Fruit fly (Drosophila melanogaster) whole organism, embryonic: Measurements from ENCODE around the gene MED25.

Source experiments
- Asciz ChIP-seq: fragments of 200-800 bp; sonication (Bioruptor generic); optimal IDR thresholded peaks from 2 replicates; lab custom pipeline; 2017; ENCODE audit warnings: missing biosample characterization, mild to moderate bottlenecking, missing genetic modification characterization, missing genetic modification reagents
- Bgb ChIP-seq: fragments of 200-800 bp; sonication (Bioruptor generic); IDR thresholded peaks from 2 replicates; pipeline ENCODE4 v1.3.6; 2022; ENCODE audit warnings: missing biosample characterization, missing genetic modification characterization; ENCODE audit not compliant: partially characterized antibody
- CG10209 ChIP-seq: fragments of 200-800 bp; sonication (Bioruptor generic); optimal IDR thresholded peaks from 3 replicates; lab custom pipeline; 2017; ENCODE audit warnings: missing biosample characterization, mild to moderate bottlenecking, missing genetic modification characterization, missing genetic modification reagents
- CG10654 ChIP-seq: fragments of 200-800 bp; sonication (Bioruptor generic); optimal IDR thresholded peaks from 2 replicates; lab custom pipeline; 2016; ENCODE audit warnings: missing biosample characterization, missing genetic modification characterization
- CG11093 ChIP-seq: fragments of 200-800 bp; sonication (Bioruptor generic); IDR thresholded peaks from 3 replicates; pipeline ENCODE4 v1.3.6; 2022; ENCODE audit warnings: missing biosample characterization, missing genetic modification characterization
- CG11398 ChIP-seq: fragments of 200-800 bp; sonication (Bioruptor generic); optimal IDR thresholded peaks from 2 replicates; lab custom pipeline; 2016; ENCODE audit warnings: missing biosample characterization, missing genetic modification characterization
- CG15011 ChIP-seq: fragments of 200-800 bp; sonication (Bioruptor generic); optimal IDR thresholded peaks from 3 replicates; lab custom pipeline; 2018; ENCODE audit warnings: missing biosample characterization, mild to moderate bottlenecking, missing genetic modification characterization
- CG16815 ChIP-seq: fragments of 200-800 bp; sonication (Bioruptor generic); optimal IDR thresholded peaks from 3 replicates; lab custom pipeline; 2017; ENCODE audit warnings: missing biosample characterization, mild to moderate bottlenecking, missing genetic modification characterization
- CG17912 ChIP-seq: fragments of 200-800 bp; sonication (Bioruptor generic); optimal IDR thresholded peaks from 2 replicates; lab custom pipeline; 2018; ENCODE audit warnings: missing biosample characterization, mild to moderate bottlenecking, missing genetic modification characterization
- CG18599 ChIP-seq: fragments of 200-800 bp; sonication (Bioruptor generic); optimal IDR thresholded peaks from 3 replicates; lab custom pipeline; 2017; ENCODE audit warnings: missing biosample characterization, missing genetic modification characterization, mild to moderate bottlenecking, moderate library complexity, missing genetic modification reagents
- CG2202 ChIP-seq: fragments of 200-800 bp; sonication (Bioruptor generic); optimal IDR thresholded peaks from 2 replicates; lab custom pipeline; 2018; ENCODE audit warnings: missing biosample characterization, mild to moderate bottlenecking, missing genetic modification characterization
- CG2678 ChIP-seq: fragments of 200-800 bp; sonication (Bioruptor generic); optimal IDR thresholded peaks from 3 replicates; lab custom pipeline; 2019; ENCODE audit warnings: missing biosample characterization, mild to moderate bottlenecking, missing genetic modification characterization, moderate library complexity
- CG4360 ChIP-seq: fragments of 200-800 bp; sonication (Bioruptor generic); IDR thresholded peaks from 2 replicates; pipeline ENCODE4 v1.3.6; 2022; ENCODE audit warnings: missing biosample characterization, missing genetic modification characterization
- CG4404 ChIP-seq: fragments of 200-800 bp; sonication (Bioruptor generic); IDR thresholded peaks from 2 replicates; pipeline ENCODE4 v1.3.6; 2022; ENCODE audit warnings: missing biosample characterization, missing genetic modification characterization
- CG4707 ChIP-seq: fragments of 200-800 bp; sonication (Bioruptor generic); optimal IDR thresholded peaks from 2 replicates; lab custom pipeline; 2018; ENCODE audit warnings: missing biosample characterization, mild to moderate bottlenecking, missing genetic modification characterization, moderate library complexity
- CG6254 ChIP-seq: fragments of 200-800 bp; sonication (Bioruptor generic); optimal IDR thresholded peaks from 3 replicates; lab custom pipeline; 2017; ENCODE audit warnings: mild to moderate bottlenecking, missing biosample characterization, missing genetic modification reagents, missing genetic modification characterization
- CG6791 ChIP-seq: fragments of 200-800 bp; sonication (Bioruptor generic); IDR thresholded peaks from 3 replicates; pipeline ENCODE4 v1.3.6; 2022; ENCODE audit warnings: missing biosample characterization, missing genetic modification characterization; ENCODE audit not compliant: partially characterized antibody
- CG9876 ChIP-seq: fragments of 200-800 bp; sonication (Bioruptor generic); optimal IDR thresholded peaks from 2 replicates; lab custom pipeline; 2016; ENCODE audit warnings: missing biosample characterization, missing genetic modification characterization
- CHES-1-like ChIP-seq: fragments of 200-800 bp; sonication (Bioruptor generic); optimal IDR thresholded peaks from 2 replicates; lab custom pipeline; 2016; ENCODE audit warnings: missing biosample characterization, missing genetic modification characterization
- Hey ChIP-seq: fragments of 200-800 bp; sonication (Bioruptor generic); optimal IDR thresholded peaks from 3 replicates; lab custom pipeline; 2018; ENCODE audit warnings: missing biosample characterization, mild to moderate bottlenecking, missing genetic modification characterization
- HmgZ ChIP-seq: fragments of 200-800 bp; sonication (Bioruptor generic); optimal IDR thresholded peaks from 2 replicates; lab custom pipeline; 2018; ENCODE audit warnings: missing biosample characterization, mild to moderate bottlenecking, missing genetic modification characterization
- Med ChIP-seq: fragments of 200-800 bp; sonication (Bioruptor generic); peaks from one replicate; lab custom pipeline; 2016; ENCODE audit warnings: missing biosample characterization, missing genetic modification characterization, mild to moderate bottlenecking, inconsistent platforms, moderate library complexity
- Opbp ChIP-seq: fragments of 200-800 bp; sonication (Bioruptor generic); IDR thresholded peaks from 3 replicates; pipeline ENCODE4 v1.3.6; 2022; ENCODE audit warnings: missing biosample characterization, missing genetic modification characterization; ENCODE audit not compliant: partially characterized antibody
- Ssrp ChIP-seq: fragments of 200-800 bp; sonication (Bioruptor generic); optimal IDR thresholded peaks from 2 replicates; lab custom pipeline; 2018; ENCODE audit warnings: missing biosample characterization, mild to moderate bottlenecking, missing genetic modification characterization, moderate library complexity
- YL-1 ChIP-seq: fragments of 200-800 bp; sonication (Bioruptor generic); optimal IDR thresholded peaks from 3 replicates; lab custom pipeline; 2017; ENCODE audit warnings: missing biosample characterization, mild to moderate bottlenecking, missing genetic modification characterization
- ase ChIP-seq: fragments of 200-800 bp; sonication (Bioruptor generic); IDR thresholded peaks from 3 replicates; pipeline ENCODE4 v1.3.6; 2022; ENCODE audit warnings: missing biosample characterization, missing genetic modification characterization
- bsh ChIP-seq, 2 experiments: fragments of 200-800 bp; sonication (Bioruptor generic); optimal IDR thresholded peaks; 2 replicates each; lab custom pipeline; 2017 to 2018; ENCODE audit warnings: mild to moderate bottlenecking in 2 of 2, missing biosample characterization in 2 of 2, missing genetic modification characterization in 2 of 2, moderate library complexity in 1 of 2
- cas ChIP-seq: fragments of 200-800 bp; sonication (Bioruptor generic); IDR thresholded peaks from 2 replicates; pipeline ENCODE4 v1.3.6; 2022; ENCODE audit warnings: missing biosample characterization, missing genetic modification characterization
- crc ChIP-seq: fragments of 200-800 bp; sonication (Bioruptor generic); optimal IDR thresholded peaks from 2 replicates; lab custom pipeline; 2016; ENCODE audit warnings: missing biosample characterization, missing genetic modification characterization
- dmrt11E ChIP-seq: fragments of 200-800 bp; sonication (Bioruptor generic); optimal IDR thresholded peaks from 3 replicates; lab custom pipeline; 2018; ENCODE audit warnings: missing biosample characterization, mild to moderate bottlenecking, missing genetic modification characterization, moderate library complexity
- fd64A ChIP-seq: fragments of 200-800 bp; sonication (Bioruptor generic); optimal IDR thresholded peaks from 3 replicates; lab custom pipeline; 2018; ENCODE audit warnings: missing biosample characterization, mild to moderate bottlenecking, missing genetic modification characterization
- hkb ChIP-seq, 2 experiments: fragments of 200-800 bp in 1 of 2; fragments of >200 bp in 1 of 2; sonication (Bioruptor generic) in 1 of 2; IDR thresholded peaks in 1 of 2; optimal IDR thresholded peaks in 1 of 2; 2 replicates each; pipeline versions ENCODE4 v1.3.6 to Lab custom; 2017 to 2022; ENCODE audit warnings: missing biosample characterization in 1 of 2, missing genetic modification characterization in 1 of 2
- inv ChIP-seq: fragments of 200-800 bp; sonication (Bioruptor generic); IDR thresholded peaks from 2 replicates; pipeline ENCODE4 v1.3.6; 2022; ENCODE audit warnings: missing biosample characterization, missing genetic modification characterization; ENCODE audit not compliant: partially characterized antibody
- jumu ChIP-seq: fragments of 200-800 bp; sonication (Bioruptor generic); optimal IDR thresholded peaks from 3 replicates; lab custom pipeline; 2016; ENCODE audit warnings: missing biosample characterization, missing genetic modification characterization
- klu ChIP-seq: fragments of 200-800 bp; sonication (Bioruptor generic); IDR thresholded peaks from 2 replicates; pipeline ENCODE4 v1.3.6; 2022; ENCODE audit warnings: missing biosample characterization, missing genetic modification characterization
- lola ChIP-seq, 3 experiments: fragments of >200 bp in 2 of 3; fragments of 200-800 bp in 1 of 3; sonication (Bioruptor generic) in 1 of 3; optimal IDR thresholded peaks; 2 replicates each; lab custom pipeline; 2017 to 2019; ENCODE audit warnings: missing biosample characterization in 3 of 3, missing genetic modification characterization in 3 of 3, mild to moderate bottlenecking in 1 of 3, moderate library complexity in 1 of 3
- lov ChIP-seq, 2 experiments: fragments of 200-800 bp in 1 of 2; fragments of >200 bp in 1 of 2; sonication (Bioruptor generic) in 1 of 2; IDR thresholded peaks in 1 of 2; optimal IDR thresholded peaks in 1 of 2; 2 replicates in 1 of 2; 3 replicates in 1 of 2; pipeline versions ENCODE4 v1.3.6 to Lab custom; 2017 to 2022; ENCODE audit warnings: missing biosample characterization in 1 of 2, missing genetic modification characterization in 1 of 2
- nmo ChIP-seq: fragments of 200-800 bp; sonication (Bioruptor generic); optimal IDR thresholded peaks from 2 replicates; lab custom pipeline; 2018; ENCODE audit warnings: missing biosample characterization, mild to moderate bottlenecking, missing genetic modification characterization, moderate library complexity
- nom ChIP-seq: fragments of 200-800 bp; sonication (Bioruptor generic); optimal IDR thresholded peaks from 2 replicates; lab custom pipeline; 2017; ENCODE audit warnings: missing biosample characterization, missing genetic modification characterization, mild to moderate bottlenecking, moderate library complexity, missing genetic modification reagents
- odd ChIP-seq: fragments of 200-800 bp; sonication (Bioruptor generic); optimal IDR thresholded peaks from 2 replicates; lab custom pipeline; 2017; ENCODE audit warnings: missing biosample characterization, mild to moderate bottlenecking, missing genetic modification characterization
- otp ChIP-seq: fragments of 200-800 bp; sonication (Bioruptor generic); IDR thresholded peaks from 3 replicates; pipeline ENCODE4, ENCODE4 v1.3.6; 2022; ENCODE audit warnings: missing biosample characterization, missing genetic modification characterization
- p53 ChIP-seq: fragments of 200-800 bp; sonication (Bioruptor generic); optimal IDR thresholded peaks from 2 replicates; lab custom pipeline; 2016; ENCODE audit warnings: missing biosample characterization, missing genetic modification characterization
- pnt ChIP-seq: fragments of 200-800 bp; sonication (Bioruptor generic); optimal IDR thresholded peaks from 3 replicates; lab custom pipeline; 2016; ENCODE audit warnings: missing biosample characterization, missing genetic modification characterization
- ro ChIP-seq: fragments of 200-800 bp; sonication (Bioruptor generic); IDR thresholded peaks from 2 replicates; pipeline ENCODE4 v1.3.6; 2022; ENCODE audit warnings: missing biosample characterization, missing genetic modification characterization
- sim ChIP-seq: fragments of 200-800 bp; sonication (Bioruptor generic); IDR thresholded peaks from 2 replicates; pipeline ENCODE4 v1.3.6; 2022; ENCODE audit warnings: missing biosample characterization, missing genetic modification characterization
- usp ChIP-seq: fragments of >200 bp; optimal IDR thresholded peaks from 2 replicates; lab custom pipeline; 2017; ENCODE audit warnings: missing biosample characterization, missing genetic modification characterization
- zf30C ChIP-seq: fragments of 200-800 bp; sonication (Bioruptor generic); optimal IDR thresholded peaks from 3 replicates; lab custom pipeline; 2018; ENCODE audit warnings: missing biosample characterization, mild to moderate bottlenecking, missing genetic modification characterization

The MED25 gene

DNA sequence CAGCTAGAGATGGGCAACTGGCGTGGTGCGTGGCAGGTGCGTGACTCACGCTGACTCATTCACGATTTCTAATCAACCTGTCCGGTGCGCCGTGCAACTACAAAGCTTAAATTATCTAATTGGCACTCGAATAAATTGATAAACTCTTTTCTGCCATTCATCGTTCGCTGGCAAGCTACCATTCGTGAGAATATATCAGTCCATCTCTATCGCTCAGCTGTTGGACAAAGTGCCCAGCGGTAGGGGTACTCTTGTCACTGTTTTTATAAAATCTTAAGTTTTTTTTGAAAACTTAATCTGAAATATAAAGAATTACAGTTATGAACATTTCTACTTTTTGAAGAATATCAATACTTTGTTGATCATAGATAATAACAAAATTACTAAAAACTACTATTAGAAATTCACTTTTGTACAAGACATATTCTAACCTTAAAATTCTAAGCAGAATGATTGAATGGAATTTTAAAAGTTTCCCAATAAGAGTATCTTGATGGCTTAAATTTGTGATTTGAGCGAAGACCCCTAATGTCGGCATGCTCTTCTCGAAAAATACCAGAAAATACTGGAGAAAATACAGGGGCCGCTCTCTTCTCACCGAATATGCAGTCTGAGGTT lies 12.5 kb downstream of the MED25 start, which contains the start of the genes PIG-L and psidin:
Gene PIG-L (minus strand): TSS at position 187 of the 618 bp plus-strand sequence.
Gene psidin (plus strand): TSS at position 553 of the 618 bp plus-strand sequence.
- no peak for TF ChIP-seq CG15011
- TF ChIP-seq Opbp (GFP tag; lab: Robert Waterston, UW): peak; percentile 95
- peak; percentile 54 for TF ChIP-seq HmgZ
- peak; percentile 93 for TF ChIP-seq Bgb (GFP tag; lab: Robert Waterston, UW)
- no peak for TF ChIP-seq CG17912
- TF ChIP-seq CG2678 (tag; lab: Kevin White, UChicago): peak; percentile 83
- peak; percentile 74 for TF ChIP-seq CG9876 (GFP tag; lab: Kevin White, UChicago)
- TF ChIP-seq pnt: peak; percentile 54
- TF ChIP-seq CG6254 (GFP tag; lab: Kevin White, UChicago): peak; percentile 30
- TF ChIP-seq CG11398 (GFP tag; lab: Kevin White, UChicago): peak; percentile 56
- peak; percentile 64 for TF ChIP-seq CG4404 (GFP tag; lab: Robert Waterston, UW)
- peak; percentile 59 for TF ChIP-seq YL-1 (GFP tag; lab: Kevin White, UChicago)
- TF ChIP-seq otp (GFP tag; lab: Robert Waterston, UW): peak; percentile 30; the same call in 1 of the 3 replicates
- TF ChIP-seq CG10654: peak; percentile 48
- peak; percentile 57 for TF ChIP-seq jumu (GFP tag; lab: Kevin White, UChicago)
- no peak for TF ChIP-seq usp (GFP tag; lab: Kevin White, UChicago)
- TF ChIP-seq CG4360: no peak
- peak; percentile 93 for TF ChIP-seq CG6791 (GFP tag; lab: Robert Waterston, UW)
- TF ChIP-seq fd64A (GFP tag; lab: Kevin White, UChicago): no peak
- no peak for TF ChIP-seq sim (GFP tag; lab: Robert Waterston, UW)
- TF ChIP-seq CHES-1-like: peak; percentile 58
- TF ChIP-seq hkb (optimal IDR thresholded peaks at IDR 0.05; lab: Kevin White, UChicago): no peak
- peak; percentile 61; the same call in 1 of the 2 replicates for TF ChIP-seq hkb (GFP tag; IDR thresholded peaks at IDR 0.05; lab: Robert Waterston, UW)
- TF ChIP-seq Asciz (GFP tag; lab: Kevin White, UChicago): no peak
- TF ChIP-seq p53: peak; percentile 12
- TF ChIP-seq zf30C (GFP tag; lab: Kevin White, UChicago): no peak
- TF ChIP-seq ro (GFP tag; lab: Robert Waterston, UW): no peak
- TF ChIP-seq Med: peak; percentile 96
- TF ChIP-seq lola (GFP tag; optimal IDR thresholded peaks at IDR 0.05; lab: Kevin White, UChicago): peak in 1 of 3 experiments; percentile 93
- TF ChIP-seq CG2202 (tag; lab: Kevin White, UChicago): peak; percentile 52
- peak; percentile 87 for TF ChIP-seq CG10209 (GFP tag; lab: Kevin White, UChicago)
- no peak for TF ChIP-seq Hey
- TF ChIP-seq CG4707 (GFP tag; lab: Kevin White, UChicago): no peak
- peak; percentile 74 for TF ChIP-seq odd (GFP tag; lab: Kevin White, UChicago)
- TF ChIP-seq Ssrp (tag; lab: Kevin White, UChicago): peak; percentile 85
- TF ChIP-seq ase (GFP tag; lab: Robert Waterston, UW): peak; percentile 23; the same call in 2 of the 3 replicates
- TF ChIP-seq dmrt11E: peak; percentile 88
- no peak for TF ChIP-seq lov (optimal IDR thresholded peaks at IDR 0.05; lab: Kevin White, UChicago)
- peak; percentile 41; the same call in 1 of the 3 replicates for TF ChIP-seq lov (GFP tag; IDR thresholded peaks at IDR 0.05; lab: Robert Waterston, UW)
- TF ChIP-seq nom: no peak
- TF ChIP-seq nmo (GFP tag; lab: Kevin White, UChicago): peak; percentile 93
- peak in 1 of 2 experiments; percentile 80 for TF ChIP-seq bsh (GFP tag; optimal IDR thresholded peaks at IDR 0.05; lab: Kevin White, UChicago)
- TF ChIP-seq crc (GFP tag; lab: Kevin White, UChicago): peak; percentile 30
- 0 out of 2 replicates have a peak, but pooled peaks have one; percentile 8 for TF ChIP-seq cas
- TF ChIP-seq inv: peak; percentile 87
- TF ChIP-seq CG11093 (GFP tag; lab: Robert Waterston, UW): peak; percentile 47; the same call in 2 of the 3 replicates
- peak; percentile 75 for TF ChIP-seq CG16815 (GFP tag; lab: Kevin White, UChicago)
- peak; percentile 83 for TF ChIP-seq klu (GFP tag; lab: Robert Waterston, UW)
- peak; percentile 64 for TF ChIP-seq CG18599
